Fruit fly (Drosophila melanogaster): ENCODE results near the gene Ddc.

- TF ChIP-seq Snoo (tag; optimal IDR thresholded peaks at IDR 0.05): no peak
- no peak for TF ChIP-seq D1 (tag; optimal IDR thresholded peaks at IDR 0.05)
- TF ChIP-seq CG8159 (tag; optimal IDR thresholded peaks at IDR 0.05): no peak
- no peak for TF ChIP-seq CG4496 (GFP tag; IDR thresholded peaks at IDR 0.05)
- TF ChIP-seq CG12605 (GFP tag; IDR thresholded peaks at IDR 0.05): no peak
- no peak for TF ChIP-seq CG9948 (tag; optimal IDR thresholded peaks at IDR 0.05)
- no peak for TF ChIP-seq CG34367 (tag; optimal IDR thresholded peaks at IDR 0.05)
- TF ChIP-seq Pif1B (GFP tag; optimal IDR thresholded peaks at IDR 0.05): no peak
- no peak for TF ChIP-seq gl (tag; optimal IDR thresholded peaks at IDR 0.05)
- TF ChIP-seq fd96Ca (GFP tag; IDR thresholded peaks at IDR 0.05): no peak
- TF ChIP-seq CG8301 (tag; optimal IDR thresholded peaks at IDR 0.05): no peak
- no peak for TF ChIP-seq CG10348 (GFP tag; IDR thresholded peaks at IDR 0.05)
- no peak for TF ChIP-seq EcR (GFP tag; optimal IDR thresholded peaks at IDR 0.05)
Measured at dm6 chr2L:19114183-19114776, 5.8 kb downstream of the Ddc start, which contains the start of gene CG10561.
